Worm (Caenorhabditis elegans) whole organism, L4 larva: ENCODE measurements around the gene ttr-41.

Source experiments
- T26A8.4 ChIP-seq: fragments of 200-800 bp; sonication (Bioruptor generic); IDR thresholded peaks from 2 replicates; pipeline ENCODE4 v1.3.6; 2022; ENCODE audit warnings: missing genetic modification characterization, missing compliant biosample characterization
- Y75B8A.6 ChIP-seq: fragments of 200-800 bp; sonication (Bioruptor generic); IDR thresholded peaks from 2 replicates; pipeline ENCODE4 v1.3.6; 2022; ENCODE audit warnings: missing genetic modification reagents, missing genetic modification characterization, missing compliant biosample characterization
- aha-1 ChIP-seq: fragments of 150-350 bp; peaks from one replicate; lab custom pipeline; 2014; ENCODE audit warnings: missing biosample characterization, missing genetic modification characterization
- ceh-20 ChIP-seq: fragments of 200-800 bp; sonication (Bioruptor generic); IDR thresholded peaks from 2 replicates; pipeline ENCODE4 v1.3.6; 2022; ENCODE audit warnings: missing genetic modification reagents, missing genetic modification characterization, missing compliant biosample characterization
- ceh-28 ChIP-seq: fragments of 150-350 bp; optimal IDR thresholded peaks from 2 replicates; lab custom pipeline; 2014; ENCODE audit warnings: missing biosample characterization, missing genetic modification reagents, missing genetic modification characterization
- ces-1 ChIP-seq: fragments of 150-350 bp; sonication (generic microtip); optimal IDR thresholded peaks from 4 replicates; lab custom pipeline; 2014; ENCODE audit warnings: missing biosample characterization, missing genetic modification reagents, missing genetic modification characterization
- cey-2 ChIP-seq: sonication (generic microtip); optimal IDR thresholded peaks from 3 replicates; lab custom pipeline; 2017; ENCODE audit warnings: missing genetic modification characterization, mild to moderate bottlenecking, missing compliant biosample characterization, antibody characterized with exemption, borderline replicate concordance; ENCODE audit not compliant: insufficient read depth
- daf-16 ChIP-seq, 3 experiments: sonication (generic microtip); optimal IDR thresholded peaks; 2 replicates each; lab custom pipeline; 2016 to 2017; ENCODE audit warnings: missing genetic modification characterization in 3 of 3, missing genetic modification reagents in 3 of 3, mild to moderate bottlenecking in 2 of 3, missing compliant biosample characterization in 2 of 3, missing biosample characterization in 1 of 3, moderate library complexity in 1 of 3
- dmd-9 ChIP-seq: fragments of 200-800 bp; sonication (Bioruptor generic); IDR thresholded peaks from 2 replicates; pipeline ENCODE4 v1.3.6; 2022; ENCODE audit warnings: missing genetic modification reagents, missing genetic modification characterization, missing compliant biosample characterization
- dve-1 ChIP-seq: sonication (generic microtip); optimal IDR thresholded peaks from 2 replicates; lab custom pipeline; 2017; ENCODE audit warnings: antibody characterized with exemption, mild to moderate bottlenecking, missing genetic modification characterization, missing compliant biosample characterization; ENCODE audit not compliant: insufficient read depth
- egl-43 ChIP-seq: fragments of 200-800 bp; sonication (Bioruptor generic); IDR thresholded peaks from 2 replicates; pipeline ENCODE4 v1.3.6; 2022; ENCODE audit warnings: missing genetic modification reagents, missing genetic modification characterization, missing compliant biosample characterization
- fkh-10 ChIP-seq: fragments of 150-350 bp; optimal IDR thresholded peaks from 2 replicates; lab custom pipeline; 2014; ENCODE audit warnings: missing biosample characterization, missing genetic modification reagents, missing genetic modification characterization
- hif-1 ChIP-seq, 2 experiments: sonication (generic microtip); optimal IDR thresholded peaks; 2 replicates each; lab custom pipeline; 2016 to 2017; ENCODE audit warnings: missing compliant biosample characterization in 2 of 2, missing genetic modification characterization in 2 of 2, missing genetic modification reagents in 2 of 2, missing genotype in 2 of 2, mild to moderate bottlenecking in 1 of 2
- lin-1 ChIP-seq: fragments of 200-800 bp; sonication (Bioruptor generic); IDR thresholded peaks from 2 replicates; pipeline ENCODE4 v1.3.6; 2022; ENCODE audit warnings: missing genetic modification reagents, missing genetic modification characterization, missing compliant biosample characterization
- lin-13 ChIP-seq: fragments of 150-350 bp; optimal IDR thresholded peaks from 2 replicates; lab custom pipeline; 2014; ENCODE audit warnings: missing biosample characterization, missing genetic modification reagents, missing genetic modification characterization
- lsy-2 ChIP-seq, 2 experiments: fragments of 150-350 bp in 1 of 2; sonication (generic microtip) in 1 of 2; optimal IDR thresholded peaks; 2 replicates each; lab custom pipeline; 2014 to 2017; ENCODE audit warnings: missing biosample characterization in 2 of 2, missing genetic modification characterization in 2 of 2
- madf-5 ChIP-seq, 2 experiments: fragments of 200-800 bp; sonication (Bioruptor generic); IDR thresholded peaks; 2 replicates each; pipeline ENCODE4 v1.3.6; 2022; ENCODE audit warnings: missing compliant biosample characterization in 2 of 2, missing genetic modification characterization in 2 of 2
- mdl-1 ChIP-seq, 2 experiments: fragments of 150-350 bp in 1 of 2; sonication (generic microtip) in 1 of 2; optimal IDR thresholded peaks; 2 replicates each; lab custom pipeline; 2014 to 2017; ENCODE audit warnings: missing biosample characterization in 2 of 2, missing genetic modification characterization in 2 of 2
- mxl-3 ChIP-seq: fragments of 200-800 bp; sonication (Bioruptor generic); optimal IDR thresholded peaks from 2 replicates; lab custom pipeline; 2018; ENCODE audit warnings: mild to moderate bottlenecking, missing genetic modification characterization, missing compliant biosample characterization
- nhr-10 ChIP-seq: fragments of 150-350 bp; optimal IDR thresholded peaks from 2 replicates; lab custom pipeline; 2014; ENCODE audit warnings: missing biosample characterization, missing genetic modification characterization
- nhr-102 ChIP-seq: sonication (generic microtip); optimal IDR thresholded peaks from 2 replicates; lab custom pipeline; 2016; ENCODE audit warnings: mild to moderate bottlenecking, missing genetic modification characterization, moderate library complexity, missing compliant biosample characterization
- nhr-11 ChIP-seq: fragments of 150-350 bp; optimal IDR thresholded peaks from 2 replicates; lab custom pipeline; 2014; ENCODE audit warnings: missing biosample characterization, missing genetic modification characterization
- nhr-25 ChIP-seq: sonication (generic microtip); optimal IDR thresholded peaks from 2 replicates; lab custom pipeline; 2017; ENCODE audit warnings: missing genetic modification characterization, mild to moderate bottlenecking, missing compliant biosample characterization, antibody characterized with exemption, moderate library complexity, borderline replicate concordance; ENCODE audit not compliant: insufficient read depth
- nhr-28 ChIP-seq: fragments of 150-350 bp; optimal IDR thresholded peaks from 2 replicates; lab custom pipeline; 2014; ENCODE audit warnings: missing biosample characterization, missing genetic modification characterization
- nhr-42 ChIP-seq: fragments of 200-800 bp; sonication (Bioruptor generic); IDR thresholded peaks from 2 replicates; pipeline ENCODE4 v1.3.6; 2022; ENCODE audit warnings: missing genetic modification characterization, missing compliant biosample characterization
- nhr-77 ChIP-seq: fragments of 150-350 bp; optimal IDR thresholded peaks from 2 replicates; lab custom pipeline; 2014; ENCODE audit warnings: missing biosample characterization, missing genetic modification characterization
- pqm-1 ChIP-seq: sonication (generic microtip); optimal IDR thresholded peaks from 2 replicates; lab custom pipeline; 2017; ENCODE audit warnings: missing biosample characterization, missing genetic modification characterization
- rbr-2 ChIP-seq: sonication (generic microtip); optimal IDR thresholded peaks from 2 replicates; lab custom pipeline; 2016; ENCODE audit warnings: missing genotype, missing genetic modification characterization, missing compliant biosample characterization
- skn-1 ChIP-seq: fragments of 150-350 bp; optimal IDR thresholded peaks from 2 replicates; lab custom pipeline; 2014; ENCODE audit warnings: missing biosample characterization, missing genetic modification characterization
- snpc-1.2 ChIP-seq: fragments of 200-800 bp; sonication (Bioruptor generic); IDR thresholded peaks from 2 replicates; pipeline ENCODE4 v1.3.6; 2022; ENCODE audit warnings: missing genetic modification reagents, missing genetic modification characterization, missing compliant biosample characterization
- spr-1 ChIP-seq: sonication (generic microtip); optimal IDR thresholded peaks from 2 replicates; lab custom pipeline; 2016; ENCODE audit warnings: mild to moderate bottlenecking, missing genetic modification characterization, missing compliant biosample characterization
- tra-1 ChIP-seq: fragments of 200-800 bp; sonication (Bioruptor generic); IDR thresholded peaks from 2 replicates; pipeline ENCODE4 v1.3.6; 2022; ENCODE audit warnings: missing genetic modification reagents, missing genetic modification characterization, missing compliant biosample characterization
- unc-130 ChIP-seq: sonication (generic microtip); optimal IDR thresholded peaks from 2 replicates; lab custom pipeline; 2016; ENCODE audit warnings: missing genetic modification reagents, missing genetic modification characterization, missing compliant biosample characterization
- unc-39 ChIP-seq: sonication (generic microtip); optimal IDR thresholded peaks from 2 replicates; lab custom pipeline; 2017; ENCODE audit warnings: missing biosample characterization, missing genetic modification characterization
- unc-62 ChIP-seq, 3 experiments: fragments of 150-350 bp in 1 of 3; sonication (generic microtip); optimal IDR thresholded peaks in 2 of 3; peaks in 1 of 3; 1 replicate in 1 of 3; 2 replicates in 2 of 3; lab custom pipeline; 2014 to 2017; ENCODE audit warnings: missing biosample characterization in 3 of 3, missing genetic modification characterization in 3 of 3, missing genetic modification reagents in 3 of 3, missing genotype in 1 of 3
- zag-1 ChIP-seq: fragments of 150-350 bp; optimal IDR thresholded peaks from 2 replicates; lab custom pipeline; 2014; ENCODE audit warnings: missing biosample characterization, missing genetic modification characterization
- zfp-2 ChIP-seq: sonication (generic microtip); optimal IDR thresholded peaks from 2 replicates; lab custom pipeline; 2016; ENCODE audit warnings: mild to moderate bottlenecking, missing genetic modification characterization, missing compliant biosample characterization
- zfp-3 ChIP-seq: fragments of 200-800 bp; sonication (Bioruptor generic); conservative IDR thresholded peaks from 2 replicates; pipeline ENCODE4 v1.3.6; 2022; ENCODE audit warnings: missing genetic modification reagents, missing genetic modification characterization, missing compliant biosample characterization
- ztf-11 ChIP-seq: fragments of 150-350 bp; optimal IDR thresholded peaks from 2 replicates; lab custom pipeline; 2014; ENCODE audit warnings: missing biosample characterization, missing genetic modification characterization

Gene ttr-41

ce11 chrII:4739984-4740462 lies 12.4 kb upstream of the ttr-41 start, which contains the start of gene eas-1 (continued):
- TF ChIP-seq lsy-2 (tag; optimal IDR thresholded peaks at IDR 0.05; lab: Kevin White, UChicago) (peak in 1 of 2 experiments; percentile 86), ztf-11 (tag; lab: Kevin White, UChicago) (no peak), pqm-1 (tag; lab: Kevin White, UChicago) (no peak), nhr-102 (tag; lab: Kevin White, UChicago) (peak; percentile 39), nhr-10 (tag; lab: Kevin White, UChicago) (no peak), dve-1 (tag; lab: Kevin White, UChicago) (peak; percentile 59), tra-1 (GFP tag; lab: Robert Waterston, UW) (peak; percentile 54; the same call in 1 of the 2 replicates), cey-2 (tag; lab: Kevin White, UChicago) (no peak), mdl-1 (tag; optimal IDR thresholded peaks at IDR 0.05; lab: Kevin White, UChicago) (peak; percentile 82 to 95), nhr-42 (GFP tag; lab: Robert Waterston, UW) (no peak), lin-1 (peak; percentile 57), nhr-28 (tag; lab: Kevin White, UChicago) (peak; percentile 45), zfp-3 (GFP tag; lab: Robert Waterston, UW) (no peak), spr-1 (peak; percentile 28), Y75B8A.6 (GFP tag; lab: Robert Waterston, UW) (no peak), hif-1 (tag; optimal IDR thresholded peaks at IDR 0.05; lab: Kevin White, UChicago) (peak in 1 of 2 experiments; percentile 92), nhr-77 (tag; lab: Kevin White, UChicago) (no peak), T26A8.4 (GFP tag; lab: Robert Waterston, UW) (0 out of 2 replicates have a peak, but pooled peaks have one; percentile 19), rbr-2 (peak; percentile 56), fkh-10 (GFP tag; lab: Kevin White, UChicago) (peak; percentile 38), lin-13 (GFP tag; lab: Kevin White, UChicago) (peak; percentile 62), unc-62 (GFP tag; optimal IDR thresholded peaks at IDR 0.05 in 1 of 2; lab: Kevin White, UChicago) (peak in 1 of 2 experiments; percentile 87), unc-62 (tag; optimal IDR thresholded peaks at IDR 0.05; lab: Kevin White, UChicago) (no peak), ceh-20 (GFP tag; lab: Robert Waterston, UW) (0 out of 2 replicates have a peak, but pooled peaks have one; percentile 30), dmd-9 (GFP tag; lab: Robert Waterston, UW) (peak; percentile 80), madf-5 (GFP tag; IDR thresholded peaks at IDR 0.05; lab: Robert Waterston, UW) (no peak), unc-130 (GFP tag; lab: Kevin White, UChicago) (peak; percentile 92), zag-1 (no peak)

- no peak for TF ChIP-seq nhr-11 (tag; lab: Kevin White, UChicago)
- peak in 1 of 2 experiments; percentile 3 for TF ChIP-seq unc-62 (GFP tag; optimal IDR thresholded peaks at IDR 0.05 in 1 of 2; lab: Kevin White, UChicago)
- TF ChIP-seq unc-62 (tag; optimal IDR thresholded peaks at IDR 0.05; lab: Kevin White, UChicago) = no peak
- TF ChIP-seq ceh-28 = no peak
Measured at ce11 chrII:4737348-4737747, 9.7 kb upstream of the ttr-41 start, which contains the start of gene ctsa-1.1. ctsa-1.1 (plus strand) TSS chrII:4737648.

DNA sequence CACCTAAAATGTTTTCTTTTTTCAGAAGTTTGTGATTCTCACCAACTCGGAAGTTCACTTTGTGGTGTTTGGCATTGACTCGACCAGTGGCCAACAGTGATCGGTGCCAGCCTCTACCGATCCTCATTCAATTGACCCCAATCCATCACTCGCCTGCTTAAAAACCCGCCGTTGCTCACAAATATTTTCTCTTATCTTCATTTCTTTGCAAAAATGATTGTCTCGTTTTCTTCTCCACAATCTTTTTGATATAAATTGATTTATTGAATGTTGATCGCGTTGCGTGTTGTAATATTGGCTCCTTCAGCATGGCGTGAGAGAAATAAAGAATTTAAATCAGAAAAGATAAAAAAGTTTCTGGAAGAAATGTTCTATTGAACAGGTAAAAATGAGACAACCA lies 8.9 kb upstream of the ttr-41 start:
- TF ChIP-seq hif-1 (tag; optimal IDR thresholded peaks at IDR 0.05; lab: Kevin White, UChicago) (no peak), ces-1 (GFP tag; lab: Kevin White, UChicago) (no peak), aha-1 (tag; lab: Kevin White, UChicago) (no peak), unc-39 (no peak), ceh-28 (no peak), daf-16 (GFP tag; optimal IDR thresholded peaks at IDR 0.05; lab: Kevin White, UChicago) (peak in 1 of 2 experiments; percentile 90), daf-16 (tag; optimal IDR thresholded peaks at IDR 0.05; lab: Kevin White, UChicago) (no peak), zfp-2 (tag; lab: Kevin White, UChicago) (no peak), mxl-3 (GFP tag; lab: Kevin White, UChicago) (no peak), lin-1 (no peak), nhr-102 (tag; lab: Kevin White, UChicago) (no peak), nhr-25 (tag; lab: Kevin White, UChicago) (no peak), egl-43 (GFP tag; lab: Robert Waterston, UW) (no peak), skn-1 (tag; lab: Kevin White, UChicago) (no peak), unc-62 (GFP tag; optimal IDR thresholded peaks at IDR 0.05 in 1 of 2; lab: Kevin White, UChicago) (peak in 1 of 2 experiments; percentile 6), unc-62 (tag; optimal IDR thresholded peaks at IDR 0.05; lab: Kevin White, UChicago) (no peak), snpc-1.2 (GFP tag; lab: Robert Waterston, UW) (no peak)
